Worm (Caenorhabditis elegans): ENCODE measurements around the gene mbr-1.

Gene mbr-1

ce11 chrX:10766966-10767644 is 45.3 kb upstream of the mbr-1 start (continued):
- TF ChIP-seq zag-1 (tag; optimal IDR thresholded peaks at IDR 0.05) (no peak), mxl-2 (GFP tag; conservative IDR thresholded peaks at IDR 0.05) (no peak), spr-1 (tag; optimal IDR thresholded peaks at IDR 0.05) (no peak), unc-130 (GFP tag; optimal IDR thresholded peaks at IDR 0.05) (no peak), pha-4 (GFP tag; IDR thresholded peaks at IDR 0.05) (peak; percentile 53), pha-4 (tag; optimal IDR thresholded peaks at IDR 0.05) (peak; percentile 69), ama-1 (optimal IDR thresholded peaks at IDR 0.05) (no peak), jun-1 (tag; optimal IDR thresholded peaks at IDR 0.05) (no peak), aha-1 (tag) (no peak)

- TF ChIP-seq madf-9 (GFP tag; conservative IDR thresholded peaks at IDR 0.05) (peak; percentile 60; the same call in 1 of the 2 replicates), unc-130 (GFP tag; optimal IDR thresholded peaks at IDR 0.05) (no peak), F10B5.3 (tag; optimal IDR thresholded peaks at IDR 0.05) (peak; percentile 77), nhr-28 (tag; optimal IDR thresholded peaks at IDR 0.05) (peak; percentile 90), ZK337.2 (GFP tag; IDR thresholded peaks at IDR 0.05) (no peak), lsy-2 (tag; optimal IDR thresholded peaks at IDR 0.05) (peak; percentile 89 to 91), spr-1 (tag; optimal IDR thresholded peaks at IDR 0.05) (peak; percentile 89), lin-1 (GFP tag; IDR thresholded peaks at IDR 0.05) (peak; percentile 88), dpl-1 (GFP tag; optimal IDR thresholded peaks at IDR 0.05) (peak; percentile 51), pha-4 (GFP tag; IDR thresholded peaks at IDR 0.05) (peak; percentile 85), pha-4 (tag; optimal IDR thresholded peaks at IDR 0.05) (no peak), ceh-62 (tag; optimal IDR thresholded peaks at IDR 0.05) (no peak), egl-27 (tag; optimal IDR thresholded peaks at IDR 0.05) (peak; percentile 90), Y105C5A.15 (GFP tag; IDR thresholded peaks at IDR 0.05) (no peak), spr-3 (GFP tag; optimal IDR thresholded peaks at IDR 0.05) (peak; percentile 60), F26F4.8 (GFP tag; conservative IDR thresholded peaks at IDR 0.05) (no peak), ctbp-1 (GFP tag; IDR thresholded peaks at IDR 0.05) (peak; percentile 95), ces-1 (GFP tag; optimal IDR thresholded peaks at IDR 0.05) (peak; percentile 87), rbr-2 (tag; optimal IDR thresholded peaks at IDR 0.05) (peak; percentile 95), tag-97 (GFP tag; IDR thresholded peaks at IDR 0.05) (no peak), unc-62 (GFP tag; optimal IDR thresholded peaks at IDR 0.05 in 1 of 2) (peak in 1 of 2 experiments; percentile 100), unc-62 (tag; optimal IDR thresholded peaks at IDR 0.05) (peak; percentile 29), daf-19 (GFP tag; conservative IDR thresholded peaks at IDR 0.05) (no peak), zag-1 (tag; optimal IDR thresholded peaks at IDR 0.05) (peak; percentile 88), duxl-1 (tag; optimal IDR thresholded peaks at IDR 0.05; ENCODE audit: poor library complexity) (peak; percentile 52), madf-5 (GFP tag; IDR thresholded peaks at IDR 0.05) (no peak), fkh-10 (GFP tag; optimal IDR thresholded peaks at IDR 0.05) (peak; percentile 98), mdt-29 (GFP tag; IDR thresholded peaks at IDR 0.05) (peak; percentile 63; the same call in 1 of the 2 replicates), set-16 (GFP tag; IDR thresholded peaks at IDR 0.05) (peak; percentile 83), nhr-11 (tag; optimal IDR thresholded peaks at IDR 0.05) (peak; percentile 95), jun-1 (tag; optimal IDR thresholded peaks at IDR 0.05) (peak; percentile 82), daf-16 (GFP tag; optimal IDR thresholded peaks at IDR 0.05) (peak; percentile 66 to 75), daf-16 (tag; optimal IDR thresholded peaks at IDR 0.05) (peak; percentile 80), vab-7 (GFP tag; IDR thresholded peaks at IDR 0.05) (0 out of 2 replicates have a peak, but pooled peaks have one; percentile 50), nhr-6 (tag; optimal IDR thresholded peaks at IDR 0.05) (peak; percentile 88), ceh-82 (tag; optimal IDR thresholded peaks at IDR 0.05) (no peak), ceh-28 (tag; optimal IDR thresholded peaks at IDR 0.05) (peak; percentile 62), zip-2 (tag; optimal IDR thresholded peaks at IDR 0.05) (peak; percentile 48), mdl-1 (tag; optimal IDR thresholded peaks at IDR 0.05) (peak; percentile 91 to 94), nhr-76 (tag; optimal IDR thresholded peaks at IDR 0.05) (peak; percentile 49), fos-1 (tag; optimal IDR thresholded peaks at IDR 0.05) (no peak), hmg-1.1 (GFP tag; IDR thresholded peaks at IDR 0.05) (peak; percentile 90), lin-29 (GFP tag; IDR thresholded peaks at IDR 0.05) (0 out of 2 replicates have a peak, but pooled peaks have one; percentile 17), mes-2 (tag; optimal IDR thresholded peaks at IDR 0.05; ENCODE audit: poor library complexity, severe bottlenecking) (peak; percentile 51), mep-1 (tag; optimal IDR thresholded peaks at IDR 0.05) (peak; percentile 95)
Measured at ce11 chrX:10766123-10766622, 44.3 kb upstream of the mbr-1 start.

Measured in whole organism, L4 larva.